Worm (Caenorhabditis elegans) whole organism, L3 larva: Measurements from ENCODE around the gene F01E11.20.

ENCODE experiments used
- ZK546.5 ChIP-seq: sonication (generic microtip); optimal IDR thresholded peaks from 2 replicates; lab custom pipeline; 2017; ENCODE audit warnings: missing biosample characterization, missing genetic modification characterization
- aly-2 ChIP-seq: fragments of 150-350 bp; optimal IDR thresholded peaks from 2 replicates; lab custom pipeline; 2014; ENCODE audit warnings: missing biosample characterization, missing genetic modification characterization
- ama-1 ChIP-seq: fragments of 150-350 bp; optimal IDR thresholded peaks from 2 replicates; lab custom pipeline; 2018
- ceh-16 ChIP-seq: sonication (generic microtip); optimal IDR thresholded peaks from 2 replicates; lab custom pipeline; 2017; ENCODE audit warnings: missing biosample characterization, missing genetic modification characterization
- fos-1 ChIP-seq: fragments of 150-350 bp; optimal IDR thresholded peaks from 2 replicates; lab custom pipeline; 2014; ENCODE audit warnings: missing biosample characterization, missing genetic modification characterization
- nfya-1 ChIP-seq: sonication (generic microtip); optimal IDR thresholded peaks from 2 replicates; lab custom pipeline; 2017; ENCODE audit warnings: missing genetic modification characterization, mild to moderate bottlenecking, missing compliant biosample characterization, antibody characterized with exemption, moderate library complexity; ENCODE audit not compliant: insufficient read depth
- nhr-11 ChIP-seq: fragments of 150-350 bp; optimal IDR thresholded peaks from 2 replicates; lab custom pipeline; 2014; ENCODE audit warnings: missing biosample characterization, missing genetic modification characterization
- nhr-28 ChIP-seq: fragments of 150-350 bp; optimal IDR thresholded peaks from 2 replicates; lab custom pipeline; 2014; ENCODE audit warnings: missing biosample characterization, missing genetic modification characterization
- pha-4 ChIP-seq: fragments of 150-350 bp; optimal IDR thresholded peaks from 2 replicates; lab custom pipeline; 2014; ENCODE audit warnings: missing biosample characterization, missing genetic modification reagents, missing genetic modification characterization
- tbx-2 ChIP-seq: sonication (generic microtip); optimal IDR thresholded peaks from 2 replicates; lab custom pipeline; 2016; ENCODE audit warnings: mild to moderate bottlenecking, missing genetic modification characterization, missing compliant biosample characterization
- unc-62 ChIP-seq: fragments of 150-350 bp; sonication (generic microtip); optimal IDR thresholded peaks from 4 replicates; lab custom pipeline; 2014; ENCODE audit warnings: missing biosample characterization, missing genetic modification reagents, missing genetic modification characterization
- zag-1 ChIP-seq: fragments of 150-350 bp; optimal IDR thresholded peaks from 2 replicates; lab custom pipeline; 2014; ENCODE audit warnings: missing biosample characterization, missing genetic modification characterization
- ztf-11 ChIP-seq: fragments of 150-350 bp; optimal IDR thresholded peaks from 2 replicates; lab custom pipeline; 2014; ENCODE audit warnings: missing biosample characterization, missing genetic modification characterization
- ztf-4 ChIP-seq: fragments of 150-350 bp; optimal IDR thresholded peaks from 2 replicates; lab custom pipeline; 2014; ENCODE audit warnings: missing biosample characterization, missing genetic modification characterization

ce11 chrX:7028836-7029235, 32.5 kb upstream of the F01E11.20 start, which contains the start of gene flp-26:
- no peak for TF ChIP-seq nhr-28 (tag; lab: Kevin White, UChicago)
- TF ChIP-seq zag-1 (tag; lab: Kevin White, UChicago) = no peak
- no peak for TF ChIP-seq ztf-4 (tag; lab: Kevin White, UChicago)
- no peak for TF ChIP-seq ztf-11
- TF ChIP-seq unc-62 (GFP tag; lab: Kevin White, UChicago) = no peak
- no peak for TF ChIP-seq fos-1 (tag; lab: Kevin White, UChicago)
- TF ChIP-seq nhr-11 (tag; lab: Kevin White, UChicago) = no peak
- TF ChIP-seq nfya-1 = no peak
- no peak for TF ChIP-seq ceh-16
- no peak for TF ChIP-seq aly-2 (tag; lab: Kevin White, UChicago)
- TF ChIP-seq ZK546.5 = no peak
- TF ChIP-seq ama-1 (lab: Kevin White, UChicago) = no peak
- TF ChIP-seq pha-4 (tag; lab: Kevin White, UChicago) = no peak
- no peak for TF ChIP-seq tbx-2 (tag; lab: Kevin White, UChicago)
